Fruit fly (Drosophila melanogaster) whole organism, embryonic: ENCODE results near the gene CG1024.

Experiments used
- CG10267 ChIP-seq: fragments of 200-800 bp; sonication (Bioruptor generic); optimal IDR thresholded peaks from 2 replicates; lab custom pipeline; 2018; ENCODE audit warnings: missing biosample characterization, mild to moderate bottlenecking, missing genetic modification characterization, moderate library complexity
- CG10366 ChIP-seq: fragments of 200-800 bp; sonication (Bioruptor generic); IDR thresholded peaks from 2 replicates; pipeline ENCODE4 v1.3.6; 2022; ENCODE audit warnings: missing biosample characterization, missing genetic modification characterization
- CG14441 ChIP-seq: fragments of 200-800 bp; sonication (Bioruptor generic); IDR thresholded peaks from 2 replicates; pipeline ENCODE4 v1.3.6; 2022; ENCODE audit warnings: missing biosample characterization, missing genetic modification characterization
- CG14667 ChIP-seq: fragments of 200-800 bp; sonication (Bioruptor generic); IDR thresholded peaks from 2 replicates; pipeline ENCODE4 v1.3.6; 2022; ENCODE audit warnings: missing biosample characterization, missing genetic modification characterization
- CG1647 ChIP-seq: fragments of 200-800 bp; sonication (Bioruptor generic); optimal IDR thresholded peaks from 3 replicates; lab custom pipeline; 2016; ENCODE audit warnings: missing biosample characterization, missing genetic modification characterization
- CG16863 ChIP-seq: fragments of 200-800 bp; sonication (Bioruptor generic); optimal IDR thresholded peaks from 3 replicates; lab custom pipeline; 2016; ENCODE audit warnings: missing biosample characterization, missing genetic modification characterization
- CG18011 ChIP-seq: fragments of 200-800 bp; sonication (Bioruptor generic); optimal IDR thresholded peaks from 2 replicates; lab custom pipeline; 2017; ENCODE audit warnings: missing biosample characterization, missing genetic modification characterization, mild to moderate bottlenecking, moderate library complexity, missing genotype
- CG18476 ChIP-seq: fragments of 200-800 bp; sonication (Bioruptor generic); optimal IDR thresholded peaks from 2 replicates; lab custom pipeline; 2016; ENCODE audit warnings: missing biosample characterization, mild to moderate bottlenecking, missing genetic modification characterization
- CG18764 ChIP-seq: fragments of 200-800 bp; sonication (Bioruptor generic); optimal IDR thresholded peaks from 3 replicates; lab custom pipeline; 2016; ENCODE audit warnings: missing biosample characterization, missing genetic modification characterization
- CG2889 ChIP-seq: fragments of 200-800 bp; sonication (Bioruptor generic); IDR thresholded peaks from 3 replicates; pipeline ENCODE4 v1.3.6; 2022; ENCODE audit warnings: missing biosample characterization, missing genetic modification characterization
- CG32532 ChIP-seq: fragments of 200-800 bp; sonication (Bioruptor generic); IDR thresholded peaks from 2 replicates; pipeline ENCODE4 v1.3.6; 2022; ENCODE audit warnings: missing biosample characterization, missing genetic modification characterization
- CG3281 ChIP-seq: fragments of 200-800 bp; sonication (Bioruptor generic); optimal IDR thresholded peaks from 3 replicates; lab custom pipeline; 2017; ENCODE audit warnings: missing biosample characterization, mild to moderate bottlenecking, missing genetic modification characterization
- CG33213 ChIP-seq: fragments of 200-800 bp; sonication (Bioruptor generic); optimal IDR thresholded peaks from 3 replicates; lab custom pipeline; 2016; ENCODE audit warnings: missing biosample characterization, missing genetic modification characterization
- CG3838 ChIP-seq: fragments of 200-800 bp; sonication (Bioruptor generic); optimal IDR thresholded peaks from 3 replicates; lab custom pipeline; 2016; ENCODE audit warnings: missing biosample characterization, missing genetic modification characterization
- CG4404 ChIP-seq: fragments of 200-800 bp; sonication (Bioruptor generic); IDR thresholded peaks from 2 replicates; pipeline ENCODE4 v1.3.6; 2022; ENCODE audit warnings: missing biosample characterization, missing genetic modification characterization
- CG6175 ChIP-seq: fragments of 200-800 bp; sonication (Bioruptor generic); IDR thresholded peaks from 3 replicates; pipeline ENCODE4 v1.3.6; 2022; ENCODE audit warnings: missing biosample characterization, missing genetic modification characterization
- CG6272 ChIP-seq: fragments of 200-800 bp; sonication (Bioruptor generic); IDR thresholded peaks from 2 replicates; pipeline ENCODE4 v1.3.6; 2022; ENCODE audit warnings: missing biosample characterization, missing genetic modification characterization
- CG9817 ChIP-seq: fragments of 200-800 bp; sonication (Bioruptor generic); optimal IDR thresholded peaks from 2 replicates; lab custom pipeline; 2018; ENCODE audit warnings: missing biosample characterization, mild to moderate bottlenecking, missing genetic modification characterization, moderate library complexity
- Chrac-16 ChIP-seq: fragments of 200-800 bp; sonication (Bioruptor generic); optimal IDR thresholded peaks from 3 replicates; lab custom pipeline; 2016; ENCODE audit warnings: missing biosample characterization, missing genetic modification characterization
- Doc3 ChIP-seq: fragments of 200-800 bp; sonication (Bioruptor generic); IDR thresholded peaks from 3 replicates; pipeline ENCODE4 v1.3.6; 2022; ENCODE audit warnings: missing biosample characterization, missing genetic modification characterization; ENCODE audit not compliant: partially characterized antibody
- GATAe ChIP-seq: fragments of 200-800 bp; sonication (Bioruptor generic); conservative IDR thresholded peaks from 2 replicates; pipeline ENCODE4 v1.3.6; 2022; ENCODE audit warnings: missing biosample characterization, missing genetic modification characterization
- HmgD ChIP-seq: fragments of 200-800 bp; sonication (Bioruptor generic); optimal IDR thresholded peaks from 3 replicates; lab custom pipeline; 2016; ENCODE audit warnings: missing biosample characterization, missing genetic modification characterization
- Hr51 ChIP-seq, 2 experiments: fragments of 200-800 bp; sonication (Bioruptor generic); optimal IDR thresholded peaks; 2 replicates in 1 of 2; 3 replicates in 1 of 2; lab custom pipeline; 2016 to 2018; ENCODE audit warnings: missing biosample characterization in 2 of 2, missing genetic modification characterization in 2 of 2, mild to moderate bottlenecking in 1 of 2, moderate library complexity in 1 of 2
- MBD-R2 ChIP-seq: fragments of 200-800 bp; sonication (Bioruptor generic); IDR thresholded peaks from 2 replicates; pipeline ENCODE4 v1.3.6; 2022; ENCODE audit warnings: missing biosample characterization, missing genetic modification characterization
- NC2β ChIP-seq: fragments of 200-800 bp; sonication (Bioruptor generic); optimal IDR thresholded peaks from 2 replicates; lab custom pipeline; 2016; ENCODE audit warnings: missing biosample characterization, missing genetic modification characterization
- NK7.1 ChIP-seq: fragments of 200-800 bp; sonication (Bioruptor generic); optimal IDR thresholded peaks from 3 replicates; lab custom pipeline; 2016; ENCODE audit warnings: missing biosample characterization, missing genetic modification characterization
- Nf-YC ChIP-seq: fragments of 200-800 bp; optimal IDR thresholded peaks from 3 replicates; lab custom pipeline; 2019; ENCODE audit warnings: missing biosample characterization, mild to moderate bottlenecking, missing genetic modification characterization, moderate library complexity
- Oaz ChIP-seq: fragments of 200-800 bp; sonication (Bioruptor generic); IDR thresholded peaks from 2 replicates; pipeline ENCODE4 v1.3.6; 2022; ENCODE audit warnings: missing biosample characterization, missing genetic modification characterization
- Ptx1 ChIP-seq: fragments of 200-800 bp; sonication (Bioruptor generic); IDR thresholded peaks from 2 replicates; pipeline ENCODE4 v1.3.6; 2022; ENCODE audit warnings: missing biosample characterization, missing genetic modification characterization
- Rx ChIP-seq: fragments of 200-800 bp; sonication (Bioruptor generic); IDR thresholded peaks from 2 replicates; pipeline ENCODE4 v1.3.6; 2022; ENCODE audit warnings: missing biosample characterization, missing genetic modification characterization
- Spps ChIP-seq: fragments of 200-800 bp; sonication (Bioruptor generic); optimal IDR thresholded peaks from 2 replicates; lab custom pipeline; 2018; ENCODE audit warnings: missing biosample characterization, mild to moderate bottlenecking, missing genetic modification characterization
- ab ChIP-seq: fragments of 200-800 bp; sonication (Bioruptor generic); optimal IDR thresholded peaks from 2 replicates; lab custom pipeline; 2016; ENCODE audit warnings: missing biosample characterization, missing genetic modification characterization
- amos ChIP-seq: fragments of 200-800 bp; sonication (Bioruptor generic); IDR thresholded peaks from 2 replicates; pipeline ENCODE4 v1.3.6; 2022; ENCODE audit warnings: missing biosample characterization, missing genetic modification characterization; ENCODE audit not compliant: partially characterized antibody
- dmrt11E ChIP-seq: fragments of 200-800 bp; sonication (Bioruptor generic); optimal IDR thresholded peaks from 3 replicates; lab custom pipeline; 2018; ENCODE audit warnings: missing biosample characterization, mild to moderate bottlenecking, missing genetic modification characterization, moderate library complexity
- dpn ChIP-seq, 2 experiments: fragments of 200-800 bp; sonication (Bioruptor generic); optimal IDR thresholded peaks; 3 replicates each; lab custom pipeline; 2016; ENCODE audit warnings: missing biosample characterization in 2 of 2, missing genetic modification characterization in 2 of 2
- luna ChIP-seq: fragments of 200-800 bp; sonication (Bioruptor generic); optimal IDR thresholded peaks from 2 replicates; lab custom pipeline; 2016; ENCODE audit warnings: missing biosample characterization, missing genetic modification characterization
- mam ChIP-seq: fragments of 200-800 bp; sonication (Bioruptor generic); optimal IDR thresholded peaks from 3 replicates; lab custom pipeline; 2016; ENCODE audit warnings: missing biosample characterization, missing genetic modification characterization
- nerfin-1 ChIP-seq: fragments of 200-800 bp; sonication (Bioruptor generic); optimal IDR thresholded peaks from 3 replicates; lab custom pipeline; 2019; ENCODE audit warnings: missing biosample characterization, mild to moderate bottlenecking, missing genetic modification characterization, moderate library complexity
- nerfin-2 ChIP-seq: fragments of 200-800 bp; sonication (Bioruptor generic); IDR thresholded peaks from 2 replicates; pipeline ENCODE4 v1.3.6; 2022; ENCODE audit warnings: missing biosample characterization, missing genetic modification characterization; ENCODE audit not compliant: partially characterized antibody
- org-1 ChIP-seq: fragments of 200-800 bp; sonication (Bioruptor generic); optimal IDR thresholded peaks from 2 replicates; lab custom pipeline; 2017; ENCODE audit warnings: missing biosample characterization, missing genetic modification characterization
- pzg ChIP-seq: fragments of 200-800 bp; sonication (Bioruptor generic); optimal IDR thresholded peaks from 3 replicates; lab custom pipeline; 2018; ENCODE audit warnings: missing biosample characterization, mild to moderate bottlenecking, missing genetic modification characterization, moderate library complexity
- seq ChIP-seq: fragments of 200-800 bp; sonication (Bioruptor generic); IDR thresholded peaks from 2 replicates; pipeline ENCODE4 v1.3.6; 2022; ENCODE audit warnings: missing biosample characterization, missing genetic modification characterization
- shn ChIP-seq: fragments of 200-800 bp; sonication (Bioruptor generic); optimal IDR thresholded peaks from 3 replicates; lab custom pipeline; 2016; ENCODE audit warnings: missing biosample characterization, missing genetic modification characterization
- sisA ChIP-seq: fragments of 200-800 bp; sonication (Bioruptor generic); IDR thresholded peaks from 2 replicates; pipeline ENCODE4 v1.3.6; 2022; ENCODE audit warnings: missing biosample characterization, missing genetic modification characterization
- tgo ChIP-seq: fragments of 200-800 bp; sonication (Bioruptor generic); IDR thresholded peaks from 3 replicates; pipeline ENCODE4 v1.3.6; 2022; ENCODE audit warnings: missing biosample characterization, missing genetic modification characterization
- wdn ChIP-seq: fragments of 200-800 bp; sonication (Bioruptor generic); IDR thresholded peaks from 2 replicates; pipeline ENCODE4 v1.3.6; 2022; ENCODE audit warnings: missing biosample characterization, missing genetic modification characterization
- wek ChIP-seq: fragments of 200-800 bp; sonication (Bioruptor generic); optimal IDR thresholded peaks from 3 replicates; lab custom pipeline; 2018; ENCODE audit warnings: missing biosample characterization, mild to moderate bottlenecking, missing genetic modification characterization, moderate library complexity
- wor ChIP-seq: fragments of 200-800 bp; sonication (Bioruptor generic); IDR thresholded peaks from 2 replicates; pipeline ENCODE4 v1.3.6; 2022; ENCODE audit warnings: missing biosample characterization, missing genetic modification characterization

Gene CG1024

dm6 chr3R:6368550-6369238 is 11.4 kb downstream of the CG1024 start, which contains the start of gene CG10286 (continued):
- TF ChIP-seq CG14441 (peak; percentile 51), CG9817 (tag; lab: Kevin White, UChicago) (peak; percentile 22), NC2β (GFP tag; lab: Kevin White, UChicago) (peak; percentile 26), org-1 (GFP tag; lab: Kevin White, UChicago) (no peak), sisA (GFP tag; lab: Robert Waterston, UW) (no peak), CG4404 (GFP tag; lab: Robert Waterston, UW) (no peak), CG3838 (GFP tag; lab: Kevin White, UChicago) (no peak), CG18011 (GFP tag; lab: Kevin White, UChicago) (no peak), nerfin-1 (peak; percentile 76), CG6272 (peak; percentile 50; the same call in 1 of the 2 replicates), GATAe (GFP tag; lab: Robert Waterston, UW) (no peak), dmrt11E (tag; lab: Kevin White, UChicago) (no peak), nerfin-2 (GFP tag; lab: Robert Waterston, UW) (peak; percentile 54; the same call in 1 of the 2 replicates), CG32532 (GFP tag; lab: Robert Waterston, UW) (peak; percentile 36)

dm6 chr3R:6368100-6368499 is 12.0 kb downstream of the CG1024 start, which contains the start of gene CG42724:
Gene CG42724, minus strand, starts transcription at chr3R:6368288.
- TF ChIP-seq CG4404 (GFP tag; lab: Robert Waterston, UW): no peak
- peak; percentile 89 for TF ChIP-seq mam (GFP tag; lab: Kevin White, UChicago)
- peak; percentile 48; the same call in 1 of the 2 replicates for TF ChIP-seq amos (GFP tag; lab: Robert Waterston, UW)
- TF ChIP-seq Spps (tag; lab: Kevin White, UChicago): no peak
- TF ChIP-seq dpn (GFP tag; optimal IDR thresholded peaks at IDR 0.05; lab: Kevin White, UChicago): peak; percentile 73 to 77
- TF ChIP-seq Chrac-16: peak; percentile 71
- TF ChIP-seq Hr51 (GFP tag; optimal IDR thresholded peaks at IDR 0.05; lab: Kevin White, UChicago): peak in 1 of 2 experiments; percentile 58
- peak; percentile 68 for TF ChIP-seq shn
- TF ChIP-seq tgo (GFP tag; lab: Robert Waterston, UW): peak; percentile 59
- peak; percentile 8 for TF ChIP-seq ab
- no peak for TF ChIP-seq CG3281
- TF ChIP-seq CG16863: peak; percentile 70
- TF ChIP-seq Rx (GFP tag; lab: Robert Waterston, UW): peak; percentile 43; the same call in 1 of the 2 replicates
- no peak; the same call in 1 of the 2 replicates for TF ChIP-seq seq (GFP tag; lab: Robert Waterston, UW)
- peak; percentile 17; the same call in 1 of the 3 replicates for TF ChIP-seq Doc3 (GFP tag; lab: Robert Waterston, UW)
- TF ChIP-seq Nf-YC (tag; lab: Kevin White, UChicago): no peak
- TF ChIP-seq pzg (GFP tag; lab: Kevin White, UChicago): peak; percentile 86
- TF ChIP-seq NK7.1 (GFP tag; lab: Kevin White, UChicago): peak; percentile 57
- no peak for TF ChIP-seq Oaz (GFP tag; lab: Robert Waterston, UW)
- peak; percentile 15; the same call in 1 of the 2 replicates for TF ChIP-seq wor (GFP tag; lab: Robert Waterston, UW)
- peak; percentile 18; the same call in 1 of the 2 replicates for TF ChIP-seq CG14667 (GFP tag; lab: Robert Waterston, UW)
- TF ChIP-seq HmgD (GFP tag; lab: Kevin White, UChicago): peak; percentile 48
- peak; percentile 73 for TF ChIP-seq MBD-R2 (GFP tag; lab: Robert Waterston, UW)
- peak; percentile 70 for TF ChIP-seq CG1647 (GFP tag; lab: Kevin White, UChicago)
- TF ChIP-seq CG2889 (GFP tag; lab: Robert Waterston, UW): 0 out of 3 replicates have a peak, but pooled peaks have one; percentile 50
- no peak for TF ChIP-seq CG18476 (GFP tag; lab: Kevin White, UChicago)
- peak; percentile 30 for TF ChIP-seq wek (GFP tag; lab: Kevin White, UChicago)
- TF ChIP-seq CG33213 (GFP tag; lab: Kevin White, UChicago): peak; percentile 59
- peak; percentile 6 for TF ChIP-seq CG18764 (GFP tag; lab: Kevin White, UChicago)
- peak; percentile 35 for TF ChIP-seq CG10267 (tag; lab: Kevin White, UChicago)
- 0 out of 3 replicates have a peak, but pooled peaks have one; percentile 32 for TF ChIP-seq CG6175 (GFP tag; lab: Robert Waterston, UW)
- peak; percentile 74 for TF ChIP-seq Ptx1 (GFP tag; lab: Robert Waterston, UW)
- peak; percentile 29; the same call in 1 of the 2 replicates for TF ChIP-seq CG10366 (GFP tag; lab: Robert Waterston, UW)
- 0 out of 2 replicates have a peak, but pooled peaks have one; percentile 21 for TF ChIP-seq wdn (GFP tag; lab: Robert Waterston, UW)
- TF ChIP-seq luna (GFP tag; lab: Kevin White, UChicago): peak; percentile 72
